Worm (Caenorhabditis elegans): ENCODE data around the gene dlg-1.
A peak's percentile ranks its signal among the peaks of the same experiment; 100 is the strongest.

The dlg-1 gene

DNA sequence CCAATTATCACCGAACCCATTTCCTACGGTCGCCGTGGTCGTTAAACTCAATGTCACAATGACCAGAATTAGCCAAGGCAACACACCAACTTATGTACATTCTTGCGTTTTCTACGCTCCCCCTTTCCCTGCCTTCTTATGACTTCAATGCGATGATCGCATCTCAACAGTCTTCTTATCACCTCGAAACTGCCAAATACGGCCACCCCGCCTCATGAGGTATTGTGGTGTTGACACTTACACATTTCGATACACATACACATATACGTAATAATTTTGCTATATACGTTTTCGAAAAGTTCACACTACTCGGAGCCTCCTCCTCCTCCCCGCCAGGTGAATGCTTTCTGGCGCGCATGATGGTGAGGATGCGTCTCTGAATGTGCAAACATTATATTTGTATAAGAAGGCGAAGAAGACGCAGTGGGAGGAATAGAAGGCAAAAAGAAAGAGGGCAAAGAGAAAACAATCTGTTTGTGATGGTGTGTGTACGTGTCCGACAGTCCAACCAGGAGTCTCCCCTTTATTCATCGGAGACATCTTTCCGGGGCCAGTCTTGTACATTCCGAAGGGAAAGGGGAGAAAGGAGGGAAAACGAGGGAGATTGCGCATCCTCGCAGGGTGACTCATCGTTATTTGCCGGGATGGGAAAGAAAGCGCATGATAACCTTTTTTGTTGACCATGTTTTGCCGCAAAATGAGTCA, 528 bp downstream of the dlg-1 start (continued):
- TF ChIP-seq irx-1 (tag; optimal IDR thresholded peaks at IDR 0.05) (no peak), C04F5.9 (tag; optimal IDR thresholded peaks at IDR 0.05) (no peak), C16A3.4 (tag; optimal IDR thresholded peaks at IDR 0.05) (peak; percentile 40), fos-1 (tag; optimal IDR thresholded peaks at IDR 0.05) (peak; percentile 32), isw-1 (GFP tag; IDR thresholded peaks at IDR 0.05) (no peak), efl-1 (optimal IDR thresholded peaks at IDR 0.05) (no peak), efl-1 (GFP tag; optimal IDR thresholded peaks at IDR 0.05 in 1 of 2) (no peak), elt-2 (tag; optimal IDR thresholded peaks at IDR 0.05) (peak; percentile 59), lin-14 (GFP tag; optimal IDR thresholded peaks at IDR 0.05) (peak; percentile 34)

DNA sequence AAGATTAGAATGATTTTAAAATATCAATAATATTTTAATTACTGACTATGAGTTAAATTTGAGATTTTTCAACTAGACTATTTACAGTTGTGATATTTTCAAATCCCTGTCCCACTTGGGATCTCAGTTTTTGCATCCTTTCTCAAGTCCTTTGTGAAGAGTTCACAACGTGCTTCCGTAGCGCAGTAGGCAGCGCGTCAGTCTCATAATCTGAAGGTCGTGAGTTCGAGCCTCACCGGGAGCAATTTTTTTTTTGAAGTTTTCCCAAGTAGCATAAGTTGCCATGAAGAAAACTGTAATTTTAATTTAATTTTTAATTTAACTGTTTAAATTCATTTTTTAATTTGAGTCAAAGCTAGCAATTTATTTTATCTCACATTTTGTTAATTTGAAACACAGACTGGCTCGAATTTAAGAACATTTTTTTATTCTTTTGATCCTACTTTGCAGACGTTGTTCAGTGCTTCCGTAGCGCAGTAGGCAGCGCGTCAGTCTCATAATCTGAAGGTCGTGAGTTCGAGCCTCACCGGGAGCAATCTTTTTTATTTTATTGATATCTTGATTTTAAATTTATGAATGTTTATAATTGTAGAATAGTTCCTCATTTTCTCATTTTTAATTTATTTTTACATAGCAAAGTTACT, 5.9 kb downstream of the dlg-1 start:
- TF ChIP-seq zip-4 (GFP tag; optimal IDR thresholded peaks at IDR 0.05): no peak
- peak; percentile 44 for TF ChIP-seq nhr-20 (tag; optimal IDR thresholded peaks at IDR 0.05)
- TF ChIP-seq efl-1 (optimal IDR thresholded peaks at IDR 0.05): no peak
- peak in 1 of 2 experiments; percentile 39 for TF ChIP-seq efl-1 (GFP tag; optimal IDR thresholded peaks at IDR 0.05 in 1 of 2)
- no peak for TF ChIP-seq lin-39 (tag; optimal IDR thresholded peaks at IDR 0.05)
- peak; percentile 56 for TF ChIP-seq mep-1 (tag; optimal IDR thresholded peaks at IDR 0.05)
- no peak for TF ChIP-seq vab-15 (tag; optimal IDR thresholded peaks at IDR 0.05)
- no peak for TF ChIP-seq lin-13 (GFP tag; optimal IDR thresholded peaks at IDR 0.05)
- no peak for TF ChIP-seq nhr-76 (tag; optimal IDR thresholded peaks at IDR 0.05)
- TF ChIP-seq ets-5 (GFP tag; IDR thresholded peaks at IDR 0.05): no peak
- no peak for TF ChIP-seq pqm-1 (tag; optimal IDR thresholded peaks at IDR 0.05)
- no peak for TF ChIP-seq isw-1 (GFP tag; IDR thresholded peaks at IDR 0.05)
- no peak for TF ChIP-seq aha-1 (tag; optimal IDR thresholded peaks at IDR 0.05)
- no peak for TF ChIP-seq Y116A8C.19 (tag; optimal IDR thresholded peaks at IDR 0.05; ENCODE audit: borderline replicate concordance)
- peak; percentile 15 for TF ChIP-seq irx-1 (tag; optimal IDR thresholded peaks at IDR 0.05)
- no peak for TF ChIP-seq ama-1 (optimal IDR thresholded peaks at IDR 0.05)
- TF ChIP-seq egl-27 (tag; optimal IDR thresholded peaks at IDR 0.05): no peak
- peak in 1 of 2 experiments; percentile 24 for TF ChIP-seq lin-35 (GFP tag; optimal IDR thresholded peaks at IDR 0.05)
- peak; percentile 10 for TF ChIP-seq C16A3.4 (tag; optimal IDR thresholded peaks at IDR 0.05)
- TF ChIP-seq nhr-71 (tag; optimal IDR thresholded peaks at IDR 0.05): peak; percentile 32
- TF ChIP-seq C04F5.9 (tag; optimal IDR thresholded peaks at IDR 0.05): no peak
- TF ChIP-seq ceh-8 (GFP tag; optimal IDR thresholded peaks at IDR 0.05): no peak
- no peak for TF ChIP-seq pag-3 (tag; optimal IDR thresholded peaks at IDR 0.05; ENCODE audit: borderline replicate concordance, insufficient read depth)
- no peak for TF ChIP-seq zag-1 (tag; optimal IDR thresholded peaks at IDR 0.05)
- no peak for TF ChIP-seq fkh-8 (tag; optimal IDR thresholded peaks at IDR 0.05)
- TF ChIP-seq nhr-12 (tag; optimal IDR thresholded peaks at IDR 0.05): no peak
- TF ChIP-seq alr-1 (tag; optimal IDR thresholded peaks at IDR 0.05; ENCODE audit: borderline replicate concordance): no peak
- TF ChIP-seq unc-86 (tag; optimal IDR thresholded peaks at IDR 0.05): no peak
- TF ChIP-seq lir-3 (tag; optimal IDR thresholded peaks at IDR 0.05; ENCODE audit: poor library complexity): no peak
- peak; percentile 55 for TF ChIP-seq rnt-1 (tag; optimal IDR thresholded peaks at IDR 0.05)
- no peak for TF ChIP-seq hpl-2 (GFP tag; optimal IDR thresholded peaks at IDR 0.05)
- TF ChIP-seq skn-1 (tag; optimal IDR thresholded peaks at IDR 0.05): peak; percentile 19
- peak; percentile 4 for TF ChIP-seq nhr-77 (tag; optimal IDR thresholded peaks at IDR 0.05)
- no peak for TF ChIP-seq sptf-1 (tag; optimal IDR thresholded peaks at IDR 0.05)
- TF ChIP-seq mab-9 (GFP tag; IDR thresholded peaks at IDR 0.05): no peak
- TF ChIP-seq swsn-7 (tag; optimal IDR thresholded peaks at IDR 0.05): peak; percentile 39
- peak; percentile 45 for TF ChIP-seq snu-23 (GFP tag; optimal IDR thresholded peaks at IDR 0.05)
- no peak for TF ChIP-seq fkh-4 (tag; optimal IDR thresholded peaks at IDR 0.05; ENCODE audit: borderline replicate concordance)
- no peak for TF ChIP-seq sup-37 (GFP tag; optimal IDR thresholded peaks at IDR 0.05)
- TF ChIP-seq C34B4.2 (tag; optimal IDR thresholded peaks at IDR 0.05): no peak
- peak; percentile 24 for TF ChIP-seq dsc-1 (tag; optimal IDR thresholded peaks at IDR 0.05)
- no peak for TF ChIP-seq snpc-4 (tag; optimal IDR thresholded peaks at IDR 0.05)
- TF ChIP-seq mdl-1 (tag; optimal IDR thresholded peaks at IDR 0.05): peak in 1 of 2 experiments; percentile 36
- no peak for TF ChIP-seq dpl-1 (GFP tag; optimal IDR thresholded peaks at IDR 0.05)
- TF ChIP-seq blmp-1 (tag; optimal IDR thresholded peaks at IDR 0.05): no peak
